Worm (Caenorhabditis elegans) whole organism, L1 larva: Measurements from ENCODE around the gene nhr-15.

Experiments
- C16A3.4 ChIP-seq: fragments of 150-350 bp; optimal IDR thresholded peaks from 2 replicates; lab custom pipeline; 2014; ENCODE audit warnings: missing biosample characterization, missing genetic modification characterization
- F16B12.6 ChIP-seq: fragments of 150-350 bp; optimal IDR thresholded peaks from 2 replicates; lab custom pipeline; 2014; ENCODE audit warnings: missing biosample characterization, missing genetic modification characterization
- aly-2 ChIP-seq: fragments of 150-350 bp; optimal IDR thresholded peaks from 2 replicates; lab custom pipeline; 2014; ENCODE audit warnings: missing biosample characterization, missing genetic modification characterization
- ama-1 ChIP-seq: fragments of 150-350 bp; optimal IDR thresholded peaks from 2 replicates; lab custom pipeline; 2014
- blmp-1 ChIP-seq: fragments of 150-350 bp; optimal IDR thresholded peaks from 2 replicates; lab custom pipeline; 2014; ENCODE audit warnings: missing biosample characterization, missing genetic modification characterization
- ceh-8 ChIP-seq: fragments of 200-800 bp; sonication (Bioruptor generic); optimal IDR thresholded peaks from 2 replicates; lab custom pipeline; 2018; ENCODE audit warnings: mild to moderate bottlenecking, missing genetic modification characterization, moderate library complexity, missing compliant biosample characterization
- ceh-82 ChIP-seq, 3 experiments: fragments of 150-350 bp in 1 of 3; sonication (generic microtip) in 2 of 3; optimal IDR thresholded peaks; 2 replicates each; lab custom pipeline; 2014 to 2017; ENCODE audit warnings: missing biosample characterization in 3 of 3, missing genetic modification characterization in 3 of 3
- ceh-90 ChIP-seq: sonication (generic microtip); optimal IDR thresholded peaks from 2 replicates; lab custom pipeline; 2016; ENCODE audit warnings: missing genetic modification characterization, missing compliant biosample characterization
- dpl-1 ChIP-seq, 3 experiments: fragments of 150-350 bp in 2 of 3; sonication (generic microtip) in 1 of 3; optimal IDR thresholded peaks; 2 replicates each; lab custom pipeline; 2014 to 2017; ENCODE audit warnings: missing biosample characterization in 3 of 3, missing genetic modification characterization in 3 of 3, missing genetic modification reagents in 3 of 3
- dsc-1 ChIP-seq: sonication (generic microtip); optimal IDR thresholded peaks from 2 replicates; lab custom pipeline; 2016; ENCODE audit warnings: mild to moderate bottlenecking, missing genetic modification characterization, missing compliant biosample characterization
- efl-1 ChIP-seq, 4 experiments: fragments of 150-350 bp; optimal IDR thresholded peaks in 3 of 4; peaks in 1 of 4; 1 replicate in 1 of 4; 2 replicates in 3 of 4; lab custom pipeline; 2014; ENCODE audit warnings: missing biosample characterization in 2 of 4, missing genetic modification characterization in 2 of 4, missing genetic modification reagents in 2 of 4
- elt-2 ChIP-seq: sonication (generic microtip); optimal IDR thresholded peaks from 2 replicates; lab custom pipeline; 2016; ENCODE audit warnings: missing genetic modification characterization, mild to moderate bottlenecking, inconsistent platforms, missing compliant biosample characterization, missing genetic modification reagents
- elt-3 ChIP-seq, 6 experiments: fragments of 150-350 bp in 1 of 6; sonication (generic microtip); optimal IDR thresholded peaks; 2 replicates each; lab custom pipeline; 2017 to 2018; ENCODE audit warnings: missing biosample characterization in 6 of 6, missing genetic modification characterization in 6 of 6, inconsistent platforms in 1 of 6
- fkh-4 ChIP-seq: sonication (generic microtip); optimal IDR thresholded peaks from 2 replicates; lab custom pipeline; 2016; ENCODE audit warnings: missing compliant biosample characterization, missing genetic modification characterization, borderline replicate concordance
- fkh-8 ChIP-seq: sonication (generic microtip); optimal IDR thresholded peaks from 2 replicates; lab custom pipeline; 2016; ENCODE audit warnings: mild to moderate bottlenecking, missing genetic modification characterization, missing compliant biosample characterization
- fos-1 ChIP-seq: fragments of 150-350 bp; optimal IDR thresholded peaks from 2 replicates; lab custom pipeline; 2014; ENCODE audit warnings: missing biosample characterization, missing genetic modification characterization
- grh-1 ChIP-seq: fragments of 200-800 bp; sonication (Bioruptor generic); IDR thresholded peaks from 2 replicates; pipeline ENCODE4 v1.3.6; 2022; ENCODE audit warnings: missing genetic modification reagents, missing genetic modification characterization, missing compliant biosample characterization
- hpl-2 ChIP-seq: fragments of 150-350 bp; optimal IDR thresholded peaks from 2 replicates; lab custom pipeline; 2014; ENCODE audit warnings: missing biosample characterization, missing genetic modification reagents, missing genetic modification characterization
- isw-1 ChIP-seq: fragments of 200-800 bp; sonication (Bioruptor generic); IDR thresholded peaks from 2 replicates; pipeline ENCODE4 v1.3.6; 2022; ENCODE audit warnings: missing genetic modification characterization, missing compliant biosample characterization
- jun-1 ChIP-seq: fragments of 150-350 bp; optimal IDR thresholded peaks from 2 replicates; lab custom pipeline; 2014; ENCODE audit warnings: missing biosample characterization, missing genetic modification reagents, missing genetic modification characterization
- lin-13 ChIP-seq: fragments of 150-350 bp; optimal IDR thresholded peaks from 2 replicates; lab custom pipeline; 2014; ENCODE audit warnings: missing biosample characterization, missing genetic modification reagents, missing genetic modification characterization
- lin-14 ChIP-seq: fragments of 200-800 bp; sonication (Bioruptor generic); optimal IDR thresholded peaks from 2 replicates; lab custom pipeline; 2018; ENCODE audit warnings: mild to moderate bottlenecking, missing genetic modification characterization, moderate library complexity, missing compliant biosample characterization
- lin-15B ChIP-seq: fragments of 150-350 bp; sonication (generic microtip); optimal IDR thresholded peaks from 3 replicates; lab custom pipeline; 2014; ENCODE audit warnings: missing biosample characterization, missing genetic modification characterization
- lin-39 ChIP-seq: fragments of 150-350 bp; optimal IDR thresholded peaks from 2 replicates; lab custom pipeline; 2014; ENCODE audit warnings: missing biosample characterization, missing genetic modification reagents, missing genetic modification characterization
- lsy-2 ChIP-seq, 2 experiments: fragments of 150-350 bp; optimal IDR thresholded peaks; 2 replicates each; lab custom pipeline; 2014; ENCODE audit warnings: missing biosample characterization in 2 of 2, missing genetic modification characterization in 2 of 2
- mab-9 ChIP-seq: fragments of 200-800 bp; sonication (Bioruptor generic); IDR thresholded peaks from 2 replicates; pipeline ENCODE4 v1.3.6; 2022; ENCODE audit warnings: missing genetic modification reagents, missing genetic modification characterization, missing compliant biosample characterization
- mdl-1 ChIP-seq, 2 experiments: fragments of 150-350 bp; optimal IDR thresholded peaks; 2 replicates each; lab custom pipeline; 2014 to 2017; ENCODE audit warnings: missing biosample characterization in 2 of 2, missing genetic modification characterization in 2 of 2, inconsistent platforms in 1 of 2
- mep-1 ChIP-seq: fragments of 150-350 bp; optimal IDR thresholded peaks from 2 replicates; lab custom pipeline; 2014; ENCODE audit warnings: missing biosample characterization, missing genetic modification characterization
- nhr-19 ChIP-seq: fragments of 200-800 bp; sonication (Bioruptor generic); conservative IDR thresholded peaks from 2 replicates; pipeline ENCODE4 v1.3.6; 2022; ENCODE audit warnings: missing genetic modification characterization, missing compliant biosample characterization
- nhr-20 ChIP-seq: sonication (generic microtip); optimal IDR thresholded peaks from 2 replicates; lab custom pipeline; 2016; ENCODE audit warnings: mild to moderate bottlenecking, missing genetic modification characterization, missing compliant biosample characterization
- nhr-237 ChIP-seq: fragments of 150-350 bp; optimal IDR thresholded peaks from 2 replicates; lab custom pipeline; 2014; ENCODE audit warnings: missing biosample characterization, missing genetic modification characterization
- nhr-28 ChIP-seq: fragments of 150-350 bp; optimal IDR thresholded peaks from 2 replicates; lab custom pipeline; 2014; ENCODE audit warnings: missing biosample characterization, missing genetic modification characterization
- nhr-47 ChIP-seq: sonication (generic microtip); optimal IDR thresholded peaks from 2 replicates; lab custom pipeline; 2016; ENCODE audit warnings: mild to moderate bottlenecking, missing genetic modification characterization, moderate library complexity, missing compliant biosample characterization
- nhr-71 ChIP-seq: sonication (generic microtip); optimal IDR thresholded peaks from 2 replicates; lab custom pipeline; 2016; ENCODE audit warnings: mild to moderate bottlenecking, missing genetic modification characterization, moderate library complexity, missing compliant biosample characterization
- nhr-77 ChIP-seq: fragments of 150-350 bp; optimal IDR thresholded peaks from 2 replicates; lab custom pipeline; 2014; ENCODE audit warnings: missing biosample characterization, missing genetic modification characterization
- nhr-85 ChIP-seq: sonication (generic microtip); peaks from one replicate; lab custom pipeline; 2016; ENCODE audit warnings: missing genetic modification characterization, inconsistent platforms, missing compliant biosample characterization
- nhr-90 ChIP-seq: sonication (generic microtip); optimal IDR thresholded peaks from 2 replicates; lab custom pipeline; 2016; ENCODE audit warnings: mild to moderate bottlenecking, missing genetic modification characterization, missing compliant biosample characterization; ENCODE audit not compliant: poor library complexity
- pag-3 ChIP-seq: sonication (generic microtip); optimal IDR thresholded peaks from 2 replicates; lab custom pipeline; 2017; ENCODE audit warnings: missing genetic modification characterization, mild to moderate bottlenecking, missing compliant biosample characterization, antibody characterized with exemption, borderline replicate concordance; ENCODE audit not compliant: insufficient read depth
- skn-1 ChIP-seq: fragments of 150-350 bp; optimal IDR thresholded peaks from 2 replicates; lab custom pipeline; 2014; ENCODE audit warnings: missing biosample characterization, missing genetic modification characterization
- snpc-4 ChIP-seq: fragments of 150-350 bp; optimal IDR thresholded peaks from 2 replicates; lab custom pipeline; 2014; ENCODE audit warnings: missing biosample characterization, missing genetic modification characterization
- snu-23 ChIP-seq: sonication (generic microtip); optimal IDR thresholded peaks from 2 replicates; lab custom pipeline; 2016; ENCODE audit warnings: missing genetic modification characterization, missing compliant biosample characterization
- sox-4 ChIP-seq: sonication (generic microtip); optimal IDR thresholded peaks from 2 replicates; lab custom pipeline; 2016; ENCODE audit warnings: missing genetic modification characterization, missing compliant biosample characterization
- sptf-1 ChIP-seq: fragments of 150-350 bp; optimal IDR thresholded peaks from 2 replicates; lab custom pipeline; 2014; ENCODE audit warnings: missing biosample characterization, missing genetic modification characterization
- swsn-7 ChIP-seq: sonication (generic microtip); optimal IDR thresholded peaks from 2 replicates; lab custom pipeline; 2016; ENCODE audit warnings: missing genetic modification characterization, missing compliant biosample characterization
- tbx-2 ChIP-seq: sonication (generic microtip); optimal IDR thresholded peaks from 2 replicates; lab custom pipeline; 2016; ENCODE audit warnings: missing genetic modification characterization, missing compliant biosample characterization
- unc-130 ChIP-seq: fragments of 150-350 bp; optimal IDR thresholded peaks from 2 replicates; lab custom pipeline; 2017; ENCODE audit warnings: missing biosample characterization, missing genetic modification characterization, inconsistent platforms
- unc-30 ChIP-seq: sonication (generic microtip); optimal IDR thresholded peaks from 2 replicates; lab custom pipeline; 2017; ENCODE audit warnings: missing biosample characterization, missing genetic modification characterization
- unc-62 ChIP-seq: fragments of 150-350 bp; optimal IDR thresholded peaks from 2 replicates; lab custom pipeline; 2014; ENCODE audit warnings: missing biosample characterization, missing genetic modification reagents, missing genetic modification characterization
- unc-86 ChIP-seq: sonication (generic microtip); optimal IDR thresholded peaks from 2 replicates; lab custom pipeline; 2016; ENCODE audit warnings: missing genetic modification characterization, missing compliant biosample characterization
- vab-15 ChIP-seq: sonication (generic microtip); optimal IDR thresholded peaks from 2 replicates; lab custom pipeline; 2017; ENCODE audit warnings: missing genotype, mild to moderate bottlenecking, missing genetic modification characterization, missing compliant biosample characterization
- zag-1 ChIP-seq: fragments of 150-350 bp; optimal IDR thresholded peaks from 2 replicates; lab custom pipeline; 2014; ENCODE audit warnings: missing biosample characterization, missing genetic modification characterization
- ztf-11 ChIP-seq, 2 experiments: sonication (generic microtip); optimal IDR thresholded peaks; 2 replicates each; lab custom pipeline; 2016 to 2017; ENCODE audit warnings: missing genetic modification characterization in 2 of 2, missing biosample characterization in 1 of 2, missing compliant biosample characterization in 1 of 2
- ztf-4 ChIP-seq: fragments of 150-350 bp; optimal IDR thresholded peaks from 2 replicates; lab custom pipeline; 2014; ENCODE audit warnings: missing biosample characterization, missing genetic modification characterization

nhr-15 gene

DNA sequence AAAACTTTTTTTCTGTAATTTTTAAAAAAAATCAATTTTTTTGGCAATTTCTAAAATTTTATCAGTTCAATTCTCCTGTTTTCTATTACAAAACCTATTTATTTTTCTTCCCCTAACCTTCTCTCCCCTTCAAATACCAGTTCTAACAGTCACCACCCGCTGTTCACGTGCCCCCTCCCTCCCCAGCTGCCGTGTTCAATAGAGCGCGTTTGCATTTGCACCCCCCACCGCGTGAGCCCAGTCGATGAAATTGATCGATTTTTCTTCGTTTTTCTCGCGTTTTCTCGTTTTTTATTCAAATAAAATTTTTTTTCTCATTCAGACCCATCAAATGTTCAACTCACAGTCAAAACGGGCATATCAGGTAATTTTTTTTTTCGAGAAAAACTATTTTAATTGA lies 36.5 kb downstream of the nhr-15 start, which contains the start of gene atg-9:
Gene atg-9, plus strand, starts transcription at position 332 of the 400 bp plus-strand sequence.
- TF ChIP-seq mab-9 (0 out of 2 replicates have a peak, but pooled peaks have one; percentile 16), hpl-2 (GFP tag; lab: Kevin White, UChicago) (no peak), snpc-4 (tag; lab: Kevin White, UChicago) (peak; percentile 44), nhr-28 (no peak), zag-1 (tag; lab: Kevin White, UChicago) (no peak), dsc-1 (peak; percentile 33), ztf-11 (tag; optimal IDR thresholded peaks at IDR 0.05; lab: Kevin White, UChicago) (peak in 1 of 2 experiments; percentile 32), efl-1 (optimal IDR thresholded peaks at IDR 0.05; lab: Kevin White, UChicago) (peak; percentile 65 to 71), efl-1 (GFP tag; optimal IDR thresholded peaks at IDR 0.05 in 1 of 2; lab: Kevin White, UChicago) (peak; percentile 68 to 96), nhr-237 (peak; percentile 9), mdl-1 (tag; optimal IDR thresholded peaks at IDR 0.05; lab: Kevin White, UChicago) (peak in 1 of 2 experiments; percentile 98), nhr-19 (GFP tag; lab: Robert Waterston, UW) (peak; percentile 75), vab-15 (peak; percentile 69), ztf-4 (tag; lab: Kevin White, UChicago) (peak; percentile 32), mep-1 (tag; lab: Kevin White, UChicago) (peak; percentile 88), sox-4 (no peak), sptf-1 (tag; lab: Kevin White, UChicago) (no peak), blmp-1 (tag; lab: Kevin White, UChicago) (peak; percentile 72), lsy-2 (tag; optimal IDR thresholded peaks at IDR 0.05; lab: Kevin White, UChicago) (peak; percentile 70 to 77), unc-62 (no peak), lin-14 (peak; percentile 97), lin-39 (tag; lab: Kevin White, UChicago) (no peak), tbx-2 (tag; lab: Kevin White, UChicago) (peak; percentile 43), skn-1 (peak; percentile 81), unc-30 (tag; lab: Kevin White, UChicago) (no peak), swsn-7 (peak; percentile 46), unc-130 (tag; lab: Kevin White, UChicago) (peak; percentile 56), ama-1 (peak; percentile 67), fkh-8 (tag; lab: Kevin White, UChicago) (peak; percentile 68), lin-13 (GFP tag; lab: Kevin White, UChicago) (peak; percentile 80), dpl-1 (GFP tag; optimal IDR thresholded peaks at IDR 0.05; lab: Kevin White, UChicago) (peak; percentile 55 to 75 (median 67)), nhr-47 (tag; lab: Kevin White, UChicago) (peak; percentile 63), aly-2 (no peak), grh-1 (GFP tag; lab: Robert Waterston, UW) (peak; percentile 88), C16A3.4 (peak; percentile 88), elt-2 (tag; lab: Kevin White, UChicago) (peak; percentile 36), nhr-77 (tag; lab: Kevin White, UChicago) (peak; percentile 58), nhr-90 (tag; lab: Kevin White, UChicago) (peak; percentile 68), ceh-90 (tag; lab: Kevin White, UChicago) (no peak), snu-23 (peak; percentile 75), nhr-71 (tag; lab: Kevin White, UChicago) (peak; percentile 78), fkh-4 (tag; lab: Kevin White, UChicago) (no peak), lin-15B (tag; lab: Kevin White, UChicago) (peak; percentile 34), ceh-82 (tag; optimal IDR thresholded peaks at IDR 0.05; lab: Kevin White, UChicago) (peak; percentile 42 to 78 (median 51)), nhr-85 (tag; lab: Kevin White, UChicago) (peak; percentile 89), isw-1 (GFP tag; lab: Robert Waterston, UW) (peak; percentile 31; the same call in 1 of the 2 replicates), F16B12.6 (peak; percentile 36), fos-1 (tag; lab: Kevin White, UChicago) (no peak), unc-86 (peak; percentile 3), elt-3 (tag; optimal IDR thresholded peaks at IDR 0.05; lab: Kevin White, UChicago) (peak in 3 of 6 experiments; percentile 47 to 70 (median 64)), ceh-8 (GFP tag; lab: Kevin White, UChicago) (peak; percentile 3), nhr-20 (tag; lab: Kevin White, UChicago) (peak; percentile 78), pag-3 (peak; percentile 37), jun-1 (no peak)
